Worm (Caenorhabditis elegans) whole organism, L1 larva: ENCODE results near the gene npl-4.2.

Experiments used
- C16A3.4 ChIP-seq: fragments of 150-350 bp; optimal IDR thresholded peaks from 2 replicates; lab custom pipeline; 2014; ENCODE audit warnings: missing biosample characterization, missing genetic modification characterization
- F16B12.6 ChIP-seq: fragments of 150-350 bp; optimal IDR thresholded peaks from 2 replicates; lab custom pipeline; 2014; ENCODE audit warnings: missing biosample characterization, missing genetic modification characterization
- aha-1 ChIP-seq: fragments of 150-350 bp; optimal IDR thresholded peaks from 2 replicates; lab custom pipeline; 2014; ENCODE audit warnings: missing biosample characterization, missing genetic modification characterization
- alr-1 ChIP-seq: fragments of 200-800 bp; sonication (Bioruptor generic); optimal IDR thresholded peaks from 2 replicates; lab custom pipeline; 2018; ENCODE audit warnings: borderline replicate concordance, mild to moderate bottlenecking, missing genetic modification characterization, missing compliant biosample characterization
- aly-2 ChIP-seq: fragments of 150-350 bp; optimal IDR thresholded peaks from 2 replicates; lab custom pipeline; 2014; ENCODE audit warnings: missing biosample characterization, missing genetic modification characterization
- ama-1 ChIP-seq: fragments of 150-350 bp; optimal IDR thresholded peaks from 2 replicates; lab custom pipeline; 2014
- blmp-1 ChIP-seq: fragments of 150-350 bp; optimal IDR thresholded peaks from 2 replicates; lab custom pipeline; 2014; ENCODE audit warnings: missing biosample characterization, missing genetic modification characterization
- ceh-63 ChIP-seq: fragments of 200-800 bp; sonication (Bioruptor generic); optimal IDR thresholded peaks from 2 replicates; lab custom pipeline; 2018; ENCODE audit warnings: mild to moderate bottlenecking, missing genetic modification characterization, missing compliant biosample characterization
- ceh-82 ChIP-seq, 3 experiments: fragments of 150-350 bp in 1 of 3; sonication (generic microtip) in 2 of 3; optimal IDR thresholded peaks; 2 replicates each; lab custom pipeline; 2014 to 2017; ENCODE audit warnings: missing biosample characterization in 3 of 3, missing genetic modification characterization in 3 of 3
- ceh-88 ChIP-seq: fragments of 200-800 bp; sonication (Bioruptor generic); IDR thresholded peaks from 2 replicates; pipeline ENCODE4 v1.3.6; 2022; ENCODE audit warnings: missing genetic modification characterization, missing compliant biosample characterization
- ces-1 ChIP-seq: fragments of 150-350 bp; optimal IDR thresholded peaks from 2 replicates; lab custom pipeline; 2014; ENCODE audit warnings: missing biosample characterization, missing genetic modification reagents, missing genetic modification characterization
- dpl-1 ChIP-seq, 3 experiments: fragments of 150-350 bp in 2 of 3; sonication (generic microtip) in 1 of 3; optimal IDR thresholded peaks; 2 replicates each; lab custom pipeline; 2014 to 2017; ENCODE audit warnings: missing biosample characterization in 3 of 3, missing genetic modification characterization in 3 of 3, missing genetic modification reagents in 3 of 3
- dsc-1 ChIP-seq: sonication (generic microtip); optimal IDR thresholded peaks from 2 replicates; lab custom pipeline; 2016; ENCODE audit warnings: mild to moderate bottlenecking, missing genetic modification characterization, missing compliant biosample characterization
- efl-3 ChIP-seq: fragments of 200-800 bp; sonication (Bioruptor generic); optimal IDR thresholded peaks from 2 replicates; lab custom pipeline; 2018; ENCODE audit warnings: mild to moderate bottlenecking, missing genetic modification characterization, missing compliant biosample characterization
- egl-13 ChIP-seq: sonication (generic microtip); optimal IDR thresholded peaks from 2 replicates; lab custom pipeline; 2016; ENCODE audit warnings: missing genotype, missing genetic modification reagents, missing genetic modification characterization, missing compliant biosample characterization
- egl-27 ChIP-seq, 2 experiments: fragments of 150-350 bp in 1 of 2; sonication (generic microtip); optimal IDR thresholded peaks; 3 replicates each; lab custom pipeline; 2017 to 2018; ENCODE audit warnings: missing biosample characterization in 2 of 2, missing genetic modification characterization in 2 of 2, missing genetic modification reagents in 2 of 2
- elt-2 ChIP-seq: sonication (generic microtip); optimal IDR thresholded peaks from 2 replicates; lab custom pipeline; 2016; ENCODE audit warnings: missing genetic modification characterization, mild to moderate bottlenecking, inconsistent platforms, missing compliant biosample characterization, missing genetic modification reagents
- elt-3 ChIP-seq, 6 experiments: fragments of 150-350 bp in 1 of 6; sonication (generic microtip); optimal IDR thresholded peaks; 2 replicates each; lab custom pipeline; 2017 to 2018; ENCODE audit warnings: missing biosample characterization in 6 of 6, missing genetic modification characterization in 6 of 6, inconsistent platforms in 1 of 6
- fkh-10 ChIP-seq: sonication (generic microtip); optimal IDR thresholded peaks from 2 replicates; lab custom pipeline; 2017; ENCODE audit warnings: missing biosample characterization, missing genetic modification reagents, missing genetic modification characterization
- fkh-8 ChIP-seq: sonication (generic microtip); optimal IDR thresholded peaks from 2 replicates; lab custom pipeline; 2016; ENCODE audit warnings: mild to moderate bottlenecking, missing genetic modification characterization, missing compliant biosample characterization
- grh-1 ChIP-seq: fragments of 200-800 bp; sonication (Bioruptor generic); IDR thresholded peaks from 2 replicates; pipeline ENCODE4 v1.3.6; 2022; ENCODE audit warnings: missing genetic modification reagents, missing genetic modification characterization, missing compliant biosample characterization
- hlh-17 ChIP-seq: fragments of 200-800 bp; sonication (Bioruptor generic); optimal IDR thresholded peaks from 2 replicates; lab custom pipeline; 2018; ENCODE audit warnings: missing genetic modification characterization, mild to moderate bottlenecking, missing compliant biosample characterization, moderate library complexity, borderline replicate concordance
- hlh-4 ChIP-seq: sonication (generic microtip); optimal IDR thresholded peaks from 2 replicates; lab custom pipeline; 2016; ENCODE audit warnings: mild to moderate bottlenecking, missing genetic modification characterization, missing compliant biosample characterization
- hpl-2 ChIP-seq: fragments of 150-350 bp; optimal IDR thresholded peaks from 2 replicates; lab custom pipeline; 2014; ENCODE audit warnings: missing biosample characterization, missing genetic modification reagents, missing genetic modification characterization
- lin-35 ChIP-seq, 2 experiments: fragments of 150-350 bp; optimal IDR thresholded peaks; 2 replicates each; lab custom pipeline; 2014; ENCODE audit warnings: missing biosample characterization in 2 of 2, missing genetic modification characterization in 2 of 2, missing genetic modification reagents in 2 of 2
- lin-39 ChIP-seq: fragments of 150-350 bp; optimal IDR thresholded peaks from 2 replicates; lab custom pipeline; 2014; ENCODE audit warnings: missing biosample characterization, missing genetic modification reagents, missing genetic modification characterization
- lir-3 ChIP-seq: sonication (generic microtip); optimal IDR thresholded peaks from 2 replicates; lab custom pipeline; 2016; ENCODE audit warnings: mild to moderate bottlenecking, missing genetic modification characterization, moderate library complexity, missing compliant biosample characterization; ENCODE audit not compliant: poor library complexity
- mab-9 ChIP-seq: fragments of 200-800 bp; sonication (Bioruptor generic); IDR thresholded peaks from 2 replicates; pipeline ENCODE4 v1.3.6; 2022; ENCODE audit warnings: missing genetic modification reagents, missing genetic modification characterization, missing compliant biosample characterization
- mef-2 ChIP-seq: fragments of 150-350 bp; optimal IDR thresholded peaks from 2 replicates; lab custom pipeline; 2014; ENCODE audit warnings: missing biosample characterization, missing genetic modification characterization
- nhr-20 ChIP-seq: sonication (generic microtip); optimal IDR thresholded peaks from 2 replicates; lab custom pipeline; 2016; ENCODE audit warnings: mild to moderate bottlenecking, missing genetic modification characterization, missing compliant biosample characterization
- nhr-28 ChIP-seq: fragments of 150-350 bp; optimal IDR thresholded peaks from 2 replicates; lab custom pipeline; 2014; ENCODE audit warnings: missing biosample characterization, missing genetic modification characterization
- nhr-71 ChIP-seq: sonication (generic microtip); optimal IDR thresholded peaks from 2 replicates; lab custom pipeline; 2016; ENCODE audit warnings: mild to moderate bottlenecking, missing genetic modification characterization, moderate library complexity, missing compliant biosample characterization
- nhr-84 ChIP-seq: sonication (generic microtip); optimal IDR thresholded peaks from 2 replicates; lab custom pipeline; 2017; ENCODE audit warnings: missing biosample characterization, missing genetic modification characterization
- nhr-90 ChIP-seq: sonication (generic microtip); optimal IDR thresholded peaks from 2 replicates; lab custom pipeline; 2016; ENCODE audit warnings: mild to moderate bottlenecking, missing genetic modification characterization, missing compliant biosample characterization; ENCODE audit not compliant: poor library complexity
- pax-3 ChIP-seq: fragments of 200-800 bp; sonication (Bioruptor generic); optimal IDR thresholded peaks from 2 replicates; lab custom pipeline; 2018; ENCODE audit warnings: mild to moderate bottlenecking, missing genetic modification characterization, moderate library complexity, missing compliant biosample characterization
- pqm-1 ChIP-seq: sonication (generic microtip); optimal IDR thresholded peaks from 3 replicates; lab custom pipeline; 2017; ENCODE audit warnings: missing biosample characterization, missing genetic modification characterization
- rnt-1 ChIP-seq: sonication (generic microtip); optimal IDR thresholded peaks from 2 replicates; lab custom pipeline; 2016; ENCODE audit warnings: mild to moderate bottlenecking, missing genetic modification characterization, moderate library complexity, missing compliant biosample characterization
- snpc-4 ChIP-seq: fragments of 150-350 bp; optimal IDR thresholded peaks from 2 replicates; lab custom pipeline; 2014; ENCODE audit warnings: missing biosample characterization, missing genetic modification characterization
- snu-23 ChIP-seq: sonication (generic microtip); optimal IDR thresholded peaks from 2 replicates; lab custom pipeline; 2016; ENCODE audit warnings: missing genetic modification characterization, missing compliant biosample characterization
- sptf-1 ChIP-seq: fragments of 150-350 bp; optimal IDR thresholded peaks from 2 replicates; lab custom pipeline; 2014; ENCODE audit warnings: missing biosample characterization, missing genetic modification characterization
- swsn-7 ChIP-seq: sonication (generic microtip); optimal IDR thresholded peaks from 2 replicates; lab custom pipeline; 2016; ENCODE audit warnings: missing genetic modification characterization, missing compliant biosample characterization
- tlp-1 ChIP-seq: fragments of 150-350 bp; optimal IDR thresholded peaks from 2 replicates; lab custom pipeline; 2014; ENCODE audit warnings: missing biosample characterization, missing genetic modification characterization
- unc-130 ChIP-seq: fragments of 150-350 bp; optimal IDR thresholded peaks from 2 replicates; lab custom pipeline; 2017; ENCODE audit warnings: missing biosample characterization, missing genetic modification characterization, inconsistent platforms
- unc-86 ChIP-seq: sonication (generic microtip); optimal IDR thresholded peaks from 2 replicates; lab custom pipeline; 2016; ENCODE audit warnings: missing genetic modification characterization, missing compliant biosample characterization
- xbp-1 ChIP-seq: sonication (generic microtip); optimal IDR thresholded peaks from 2 replicates; lab custom pipeline; 2016; ENCODE audit warnings: missing genetic modification characterization, missing compliant biosample characterization
- zag-1 ChIP-seq: fragments of 150-350 bp; optimal IDR thresholded peaks from 2 replicates; lab custom pipeline; 2014; ENCODE audit warnings: missing biosample characterization, missing genetic modification characterization
- zip-4 ChIP-seq: fragments of 200-800 bp; sonication (Bioruptor generic); optimal IDR thresholded peaks from 2 replicates; lab custom pipeline; 2018; ENCODE audit warnings: mild to moderate bottlenecking, missing genetic modification characterization, moderate library complexity, missing compliant biosample characterization
- ztf-11 ChIP-seq, 2 experiments: sonication (generic microtip); optimal IDR thresholded peaks; 2 replicates each; lab custom pipeline; 2016 to 2017; ENCODE audit warnings: missing genetic modification characterization in 2 of 2, missing biosample characterization in 1 of 2, missing compliant biosample characterization in 1 of 2

Gene npl-4.2

ce11 chrII:5593377-5593932 lies 29.2 kb upstream of the npl-4.2 start, which contains the start of gene cdc-14 (continued):
- no peak for TF ChIP-seq alr-1
- TF ChIP-seq aly-2, result no peak
- TF ChIP-seq nhr-28 (tag; lab: Kevin White, UChicago), result no peak
- TF ChIP-seq egl-13 (tag; lab: Kevin White, UChicago), result no peak
- no peak for TF ChIP-seq zag-1 (tag; lab: Kevin White, UChicago)
- TF ChIP-seq sptf-1 (tag; lab: Kevin White, UChicago), result no peak
- no peak for TF ChIP-seq hlh-4 (tag; lab: Kevin White, UChicago)
- peak in 1 of 3 experiments; percentile 36 for TF ChIP-seq ceh-82 (tag; optimal IDR thresholded peaks at IDR 0.05; lab: Kevin White, UChicago)
- TF ChIP-seq elt-2, result peak; percentile 33
- no peak for TF ChIP-seq pqm-1 (tag; lab: Kevin White, UChicago)
- TF ChIP-seq pax-3, result no peak
- peak; percentile 90 for TF ChIP-seq nhr-71 (tag; lab: Kevin White, UChicago)
- no peak for TF ChIP-seq unc-86
- peak in 2 of 6 experiments; percentile 39 to 73 for TF ChIP-seq elt-3 (tag; optimal IDR thresholded peaks at IDR 0.05; lab: Kevin White, UChicago)
- peak; percentile 39 for TF ChIP-seq F16B12.6 (tag; lab: Kevin White, UChicago)
- TF ChIP-seq egl-27 (tag; optimal IDR thresholded peaks at IDR 0.05; lab: Kevin White, UChicago), result no peak

DNA sequence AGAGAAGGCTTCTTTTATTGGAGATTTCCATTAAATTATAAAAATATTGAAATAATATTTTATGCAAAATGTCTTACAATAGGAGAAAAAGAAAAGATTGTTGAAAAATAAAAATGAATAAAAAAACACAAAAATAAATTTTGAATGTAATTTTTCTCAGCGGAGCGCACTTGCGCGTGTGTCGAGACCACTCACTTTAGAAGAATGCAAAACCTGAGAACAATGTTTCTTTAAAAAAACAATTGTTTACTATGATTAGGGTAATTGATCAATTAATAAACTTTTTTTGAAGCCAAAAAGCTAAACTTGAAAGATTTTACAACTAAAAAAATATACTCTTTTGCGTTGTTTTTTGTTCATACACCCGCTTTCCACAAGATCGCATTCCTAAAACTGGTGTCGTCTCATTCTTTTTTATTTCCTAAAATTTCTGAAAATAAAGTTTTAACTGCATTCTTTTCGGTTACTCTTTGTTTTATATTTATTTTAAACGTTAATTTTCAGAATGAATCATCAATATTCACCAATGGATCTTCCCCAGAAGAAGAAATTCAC lies 28.4 kb upstream of the npl-4.2 start, which contains the start of gene ttc-4:
TSS of gene ttc-4 (plus strand) at position 505 of the 555 bp plus-strand sequence.
- TF ChIP-seq snpc-4 (peak; percentile 15), unc-130 (peak; percentile 40), efl-3 (GFP tag; lab: Kevin White, UChicago) (no peak), fkh-10 (GFP tag; lab: Kevin White, UChicago) (no peak), ceh-82 (tag; optimal IDR thresholded peaks at IDR 0.05; lab: Kevin White, UChicago) (peak in 2 of 3 experiments; percentile 1), zag-1 (tag; lab: Kevin White, UChicago) (no peak), ces-1 (GFP tag; lab: Kevin White, UChicago) (no peak), dsc-1 (tag; lab: Kevin White, UChicago) (no peak), aha-1 (tag; lab: Kevin White, UChicago) (no peak), zip-4 (GFP tag; lab: Kevin White, UChicago) (no peak), dpl-1 (GFP tag; optimal IDR thresholded peaks at IDR 0.05; lab: Kevin White, UChicago) (peak; percentile 11 to 67 (median 41)), tlp-1 (no peak), ceh-63 (no peak), egl-27 (tag; optimal IDR thresholded peaks at IDR 0.05; lab: Kevin White, UChicago) (no peak), snu-23 (GFP tag; lab: Kevin White, UChicago) (peak; percentile 49), mab-9 (no peak), nhr-84 (tag; lab: Kevin White, UChicago) (no peak), lin-39 (tag; lab: Kevin White, UChicago) (no peak), hlh-4 (tag; lab: Kevin White, UChicago) (no peak), mef-2 (tag; lab: Kevin White, UChicago) (no peak), nhr-90 (peak; percentile 26), ceh-88 (GFP tag; lab: Robert Waterston, UW) (no peak), hpl-2 (no peak), swsn-7 (tag; lab: Kevin White, UChicago) (no peak), nhr-20 (tag; lab: Kevin White, UChicago) (peak; percentile 43), hlh-17 (GFP tag; lab: Kevin White, UChicago) (no peak), C16A3.4 (peak; percentile 76), ztf-11 (tag; optimal IDR thresholded peaks at IDR 0.05; lab: Kevin White, UChicago) (no peak), lin-35 (GFP tag; optimal IDR thresholded peaks at IDR 0.05; lab: Kevin White, UChicago) (peak; percentile 41 to 73), aly-2 (no peak), blmp-1 (tag; lab: Kevin White, UChicago) (peak; percentile 28), ama-1 (lab: Kevin White, UChicago) (no peak), egl-13 (tag; lab: Kevin White, UChicago) (no peak), nhr-71 (tag; lab: Kevin White, UChicago) (peak; percentile 61), fkh-8 (tag; lab: Kevin White, UChicago) (peak; percentile 45), xbp-1 (peak; percentile 33), nhr-28 (tag; lab: Kevin White, UChicago) (no peak), alr-1 (no peak), lir-3 (peak; percentile 63), rnt-1 (peak; percentile 19), grh-1 (GFP tag; lab: Robert Waterston, UW) (no peak)
